Fruit fly (Drosophila melanogaster) whole organism, larva: ENCODE data around the gene CG12093.
A peak's percentile ranks its signal among the peaks of the same experiment; 100 is the strongest.

Experiments used
- noc ChIP-seq: fragments of 200-800 bp; sonication (Bioruptor generic); optimal IDR thresholded peaks from 3 replicates; lab custom pipeline; 2019; ENCODE audit warnings: missing biosample characterization, mild to moderate bottlenecking, missing genetic modification characterization, moderate library complexity

Gene CG12093

DNA sequence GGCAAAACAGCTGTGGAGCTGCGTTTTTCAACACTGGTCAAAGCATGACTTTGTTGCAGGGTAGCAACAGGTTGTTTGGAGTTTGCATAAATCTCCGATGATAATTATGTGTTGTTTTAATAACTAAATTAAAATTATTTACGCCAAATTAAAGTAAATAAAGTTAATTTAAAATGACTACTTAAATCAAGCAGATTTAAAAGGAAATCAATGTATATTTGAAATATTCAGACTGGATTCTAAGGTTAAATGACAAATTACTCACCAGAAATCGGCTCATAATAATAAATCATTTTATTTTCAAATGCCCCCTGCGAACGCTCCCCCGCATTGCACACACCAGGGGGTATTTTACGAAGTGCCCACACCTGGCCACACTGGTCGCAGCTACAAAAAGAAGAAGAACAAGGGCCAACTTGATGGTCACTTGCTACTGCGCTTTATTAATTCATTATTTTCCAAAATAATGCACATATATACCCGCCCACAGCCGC, at the start of gene CG12093, which contains the start of gene Atg2:
Gene CG12093 (minus strand): TSS at position 40 of the 494 bp plus-strand sequence.
Gene Atg2 (plus strand): TSS at position 371 of the 494 bp plus-strand sequence.
- TF ChIP-seq noc (tag; lab: Kevin White, UChicago): peak; percentile 90

DNA sequence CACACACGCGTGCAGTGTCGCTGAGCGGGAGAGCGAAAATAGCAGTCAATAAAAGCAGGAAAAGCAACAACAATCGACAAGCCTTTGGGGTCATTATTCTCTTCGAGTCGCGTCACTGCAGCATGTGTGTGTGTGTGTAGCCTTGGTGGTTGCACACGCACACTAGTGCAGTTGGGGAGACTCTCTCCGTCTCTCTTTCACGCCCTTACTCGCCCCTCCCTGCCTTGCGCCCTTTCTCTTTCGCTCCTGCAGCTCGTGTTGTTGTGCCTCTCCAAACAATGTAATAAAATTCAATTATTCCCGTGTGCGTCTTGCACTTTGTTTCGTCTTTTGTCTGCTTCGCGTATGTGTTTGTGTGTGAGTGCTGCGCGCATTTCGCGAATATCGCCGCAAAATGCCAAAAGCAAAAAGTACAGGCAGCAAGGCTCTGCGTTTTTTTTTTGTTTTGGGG, 49.7 kb upstream of the CG12093 start:
- no peak for TF ChIP-seq noc (tag; lab: Kevin White, UChicago)

DNA sequence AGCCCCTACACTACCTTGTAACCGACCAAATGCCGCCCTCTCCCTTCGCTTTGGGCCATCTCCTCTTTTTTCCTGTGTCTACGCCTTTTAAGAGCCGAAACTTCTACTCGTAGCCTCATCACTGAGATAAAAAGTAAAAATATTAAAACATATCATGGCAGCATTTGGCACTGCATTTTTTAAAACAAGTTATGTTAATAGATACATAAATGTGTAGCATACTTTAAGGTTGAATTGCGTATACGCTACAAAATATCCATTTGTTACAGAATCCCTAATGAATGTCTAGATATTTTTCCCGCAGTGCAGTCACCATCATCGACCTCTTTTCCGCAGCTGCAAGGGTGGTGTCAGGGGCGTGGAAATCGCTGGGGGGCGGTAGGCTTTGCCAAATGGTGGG, 49.1 kb upstream of the CG12093 start:
- TF ChIP-seq noc (tag; lab: Kevin White, UChicago): no peak

- TF ChIP-seq noc (tag; lab: Kevin White, UChicago): peak; percentile 20
These were observed 47.2 kb upstream of the CG12093 start for dm6 chr3L:2820930-2821505.

DNA sequence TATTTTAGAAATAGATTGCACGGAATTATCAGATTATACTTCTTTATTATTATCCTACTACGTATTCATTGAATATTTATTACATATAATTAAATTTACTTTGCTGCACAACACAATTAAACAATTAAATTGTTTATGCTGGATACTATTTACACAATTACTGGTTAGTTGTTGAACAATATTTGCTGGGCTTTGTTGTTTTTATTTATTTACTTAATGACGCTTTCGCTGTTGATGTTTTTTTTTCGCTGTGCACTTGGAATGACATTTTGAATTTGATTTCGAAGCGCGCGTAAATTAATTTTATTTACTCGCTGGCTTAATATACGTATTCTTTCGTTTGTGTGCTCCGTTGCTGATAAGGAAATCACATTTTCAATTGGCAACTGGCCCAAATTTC, 46.5 kb upstream of the CG12093 start:
- no peak for TF ChIP-seq noc (tag; lab: Kevin White, UChicago)

DNA sequence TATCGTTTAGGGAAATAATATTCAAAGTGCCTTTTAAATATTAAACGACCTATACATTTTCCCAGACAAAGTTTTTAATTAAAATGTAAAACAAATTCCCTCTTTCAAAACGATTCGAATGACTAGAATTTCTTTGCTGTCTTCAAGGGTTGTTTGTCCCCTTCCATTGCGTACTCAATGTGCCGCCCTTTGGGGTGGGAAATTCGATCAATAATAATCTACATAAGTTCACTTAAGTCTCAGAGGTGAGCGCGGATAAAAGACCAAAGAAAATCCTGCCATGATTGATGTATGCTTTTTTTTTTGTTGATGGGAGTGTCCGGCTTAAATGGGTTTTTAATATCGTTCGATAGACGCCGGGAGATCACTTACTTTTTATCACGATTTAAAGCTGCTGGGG, 45.9 kb upstream of the CG12093 start:
- TF ChIP-seq noc (tag; lab: Kevin White, UChicago): no peak

dm6 chr3L:2818784-2819183, 45.0 kb upstream of the CG12093 start:
- no peak for TF ChIP-seq noc (tag; lab: Kevin White, UChicago)

dm6 chr3L:2817872-2818271, 44.1 kb upstream of the CG12093 start:
- no peak for TF ChIP-seq noc (tag; lab: Kevin White, UChicago)

- no peak for TF ChIP-seq noc (tag; lab: Kevin White, UChicago)
These were observed 42.8 kb upstream of the CG12093 start for dm6 chr3L:2816655-2817054.

dm6 chr3L:2809767-2810166, 36.0 kb upstream of the CG12093 start:
- peak; percentile 49 for TF ChIP-seq noc (tag; lab: Kevin White, UChicago)

- peak; percentile 53 for TF ChIP-seq noc (tag; lab: Kevin White, UChicago)
These were observed 34.6 kb upstream of the CG12093 start for dm6 chr3L:2808278-2808892.

DNA sequence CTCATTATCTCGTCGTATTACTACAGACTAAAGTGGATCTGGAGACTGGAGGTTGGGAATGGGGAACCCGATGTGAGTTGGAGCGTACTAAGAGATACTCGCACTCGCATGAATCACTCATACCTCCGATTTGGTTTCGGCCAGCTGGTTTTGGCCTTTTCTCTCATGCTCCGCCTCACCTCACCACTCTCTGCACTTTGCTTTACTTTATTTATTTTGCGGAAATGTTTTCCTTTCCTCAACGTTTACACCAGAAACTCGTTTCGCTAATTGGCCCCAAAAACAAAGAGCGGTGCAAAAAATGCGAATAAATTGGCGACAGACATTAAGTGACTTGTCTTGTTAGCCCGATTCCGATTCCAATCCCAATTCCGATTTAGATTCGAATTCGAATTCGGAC, 33.6 kb upstream of the CG12093 start:
- TF ChIP-seq noc (tag; lab: Kevin White, UChicago): no peak

dm6 chr3L:2805956-2806527, 32.2 kb upstream of the CG12093 start:
- peak; percentile 49 for TF ChIP-seq noc (tag; lab: Kevin White, UChicago)

DNA sequence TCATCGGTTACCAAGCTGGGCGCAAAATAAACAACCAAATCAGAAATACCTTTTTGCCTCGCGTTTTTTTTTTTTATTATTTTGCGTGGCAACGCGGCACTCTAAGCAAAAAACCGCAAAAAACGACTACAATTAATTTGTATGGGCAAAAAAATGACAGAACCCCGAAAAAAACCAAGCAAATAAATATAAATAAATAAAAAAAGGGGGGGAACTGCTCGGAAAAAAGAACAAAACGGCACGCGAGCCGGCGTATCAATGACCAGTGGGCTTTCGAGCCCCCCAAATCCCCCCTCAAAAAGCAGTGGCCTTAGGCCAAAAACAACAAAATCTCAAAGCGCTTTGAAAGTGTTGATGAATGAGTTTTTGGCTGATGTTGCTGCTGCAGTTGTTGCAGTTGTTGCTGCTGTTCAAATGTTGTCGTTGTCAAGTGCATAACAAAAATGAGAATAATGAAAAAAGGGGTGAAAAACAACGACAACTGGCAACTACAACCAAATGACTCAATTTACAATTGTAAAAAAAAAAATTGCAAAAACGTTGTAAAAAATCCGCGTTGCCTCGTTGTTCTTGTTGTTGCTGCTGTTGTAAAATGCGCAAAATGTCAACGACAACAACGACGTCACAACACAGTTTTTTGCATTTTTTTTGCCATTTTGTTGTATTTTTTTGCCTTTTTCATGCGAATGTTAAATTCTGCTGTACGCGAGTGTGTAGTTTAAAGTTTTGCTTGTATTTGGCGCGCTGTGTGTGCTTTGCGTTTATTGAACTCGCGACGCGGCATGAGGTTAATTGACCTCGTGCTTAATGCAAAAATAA, 31.5 kb upstream of the CG12093 start:
- no peak for TF ChIP-seq noc (tag; lab: Kevin White, UChicago)

DNA sequence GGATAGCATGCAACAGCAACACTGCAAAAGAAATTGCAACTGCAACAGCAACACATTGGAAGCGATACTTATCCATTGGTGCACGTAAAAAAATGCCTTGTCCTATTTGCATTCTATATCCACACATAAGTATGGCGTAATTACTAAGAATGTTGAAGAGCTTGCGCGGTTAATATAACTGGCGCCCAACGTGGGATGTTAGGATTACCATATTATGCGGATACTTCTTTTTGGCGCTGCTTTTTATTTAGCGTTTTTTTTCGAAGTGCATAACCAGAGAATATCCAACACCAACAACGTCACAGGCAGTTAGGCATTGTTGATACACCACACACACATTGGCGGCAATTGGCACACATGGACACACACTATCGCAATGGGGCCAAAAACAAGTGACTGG, 28.3 kb upstream of the CG12093 start:
- TF ChIP-seq noc (tag; lab: Kevin White, UChicago): no peak

DNA sequence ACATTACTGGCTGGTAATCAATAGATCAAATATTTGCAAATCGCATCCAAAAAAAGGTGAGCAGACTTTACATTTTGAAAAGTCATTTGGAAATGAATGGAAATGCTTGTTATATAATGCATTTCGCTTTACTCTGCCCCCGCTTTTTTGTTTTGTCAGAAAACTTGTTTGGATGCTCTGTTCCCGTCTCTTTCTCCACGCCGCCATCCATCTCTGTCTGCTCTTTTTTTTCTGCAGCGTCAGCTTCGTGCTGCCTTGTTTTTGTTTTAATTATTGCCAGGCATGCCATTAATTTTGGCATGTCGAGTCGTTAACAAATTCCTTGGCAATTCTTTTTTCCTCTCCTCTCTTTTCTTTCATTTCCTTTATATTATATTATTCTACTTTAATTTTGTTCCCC, 27.6 kb upstream of the CG12093 start:
- no peak for TF ChIP-seq noc (tag; lab: Kevin White, UChicago)
